Fruit fly (Drosophila melanogaster): ENCODE data around the gene rho-4.
A peak's percentile ranks its signal among the peaks of the same experiment; 100 is the strongest.

rho-4 gene

dm6 chrX:11601408-11601807, 1.8 kb downstream of the rho-4 start:
- TF ChIP-seq CG4496 (GFP tag; IDR thresholded peaks at IDR 0.05), result no peak
- TF ChIP-seq Ets98B (GFP tag; IDR thresholded peaks at IDR 0.05), result no peak
- no peak for TF ChIP-seq rn (GFP tag; IDR thresholded peaks at IDR 0.05)
- TF ChIP-seq CG10348 (GFP tag; IDR thresholded peaks at IDR 0.05), result no peak
- TF ChIP-seq CG12605 (GFP tag; IDR thresholded peaks at IDR 0.05), result 0 out of 2 replicates have a peak, but pooled peaks have one; percentile 22
- no peak for TF ChIP-seq CG17806 (tag; optimal IDR thresholded peaks at IDR 0.05)
- no peak for TF ChIP-seq Snoo (tag; optimal IDR thresholded peaks at IDR 0.05)
- TF ChIP-seq fd96Ca (GFP tag; IDR thresholded peaks at IDR 0.05), result no peak

dm6 chrX:11604094-11604493, 4.5 kb downstream of the rho-4 start, which contains the start of gene CG2533:
Gene CG2533, minus strand, starts transcription at chrX:11604194.
- TF ChIP-seq Pif1A (GFP tag; optimal IDR thresholded peaks at IDR 0.05) (no peak), CG17806 (tag; optimal IDR thresholded peaks at IDR 0.05) (no peak), CG9948 (tag; optimal IDR thresholded peaks at IDR 0.05) (no peak), CG13204 (GFP tag; optimal IDR thresholded peaks at IDR 0.05) (no peak), D1 (tag; optimal IDR thresholded peaks at IDR 0.05) (no peak), CG4496 (GFP tag; IDR thresholded peaks at IDR 0.05) (no peak), CG32121 (GFP tag; IDR thresholded peaks at IDR 0.05) (no peak), CG14655 (GFP tag; optimal IDR thresholded peaks at IDR 0.05) (no peak), gl (tag; optimal IDR thresholded peaks at IDR 0.05) (no peak), CG12605 (GFP tag; IDR thresholded peaks at IDR 0.05) (no peak), Snoo (tag; optimal IDR thresholded peaks at IDR 0.05) (no peak), Ets98B (GFP tag; IDR thresholded peaks at IDR 0.05) (no peak), Pif1B (GFP tag; optimal IDR thresholded peaks at IDR 0.05) (no peak), EcR (GFP tag; optimal IDR thresholded peaks at IDR 0.05) (no peak), CG10348 (GFP tag; IDR thresholded peaks at IDR 0.05) (no peak), CG8159 (tag; optimal IDR thresholded peaks at IDR 0.05) (no peak)

dm6 chrX:11611056-11611644, 11.5 kb downstream of the rho-4 start:
- peak; percentile 55 for TF ChIP-seq EcR (GFP tag; optimal IDR thresholded peaks at IDR 0.05)
- TF ChIP-seq CG10348 (GFP tag; IDR thresholded peaks at IDR 0.05), result no peak

- TF ChIP-seq Snoo (tag; optimal IDR thresholded peaks at IDR 0.05), result no peak
- TF ChIP-seq EcR (GFP tag; optimal IDR thresholded peaks at IDR 0.05), result no peak
- no peak for TF ChIP-seq CG34367 (tag; optimal IDR thresholded peaks at IDR 0.05)
- no peak for TF ChIP-seq CG32121 (GFP tag; IDR thresholded peaks at IDR 0.05)
- no peak for TF ChIP-seq CG10348 (GFP tag; IDR thresholded peaks at IDR 0.05)
- TF ChIP-seq D1 (tag; optimal IDR thresholded peaks at IDR 0.05), result no peak
- no peak for TF ChIP-seq rn (GFP tag; IDR thresholded peaks at IDR 0.05)
- TF ChIP-seq Pif1B (GFP tag; optimal IDR thresholded peaks at IDR 0.05), result no peak
Observed at dm6 chrX:11611645-11612079, 12.0 kb downstream of the rho-4 start, which contains the start of the genes CG2247 and CG1703. Gene CG2247, minus strand, starts transcription at chrX:11611652. Gene CG1703, plus strand, starts transcription at chrX:11611927.

- TF ChIP-seq CG12605 (GFP tag; IDR thresholded peaks at IDR 0.05) (no peak), CG34367 (tag; optimal IDR thresholded peaks at IDR 0.05) (peak; percentile 6), CG9948 (tag; optimal IDR thresholded peaks at IDR 0.05) (no peak), CG8159 (tag; optimal IDR thresholded peaks at IDR 0.05) (no peak), fd96Ca (GFP tag; IDR thresholded peaks at IDR 0.05) (no peak), CG13204 (GFP tag; optimal IDR thresholded peaks at IDR 0.05) (no peak), D1 (tag; optimal IDR thresholded peaks at IDR 0.05) (no peak), Pif1B (GFP tag; optimal IDR thresholded peaks at IDR 0.05) (no peak)
Observed at dm6 chrX:11615652-11616495, 16.2 kb downstream of the rho-4 start, which contains the start of the genes RPA3 and Met. Gene RPA3, minus strand, starts transcription at chrX:11615840. Gene Met, plus strand, starts transcription at chrX:11616124.

dm6 chrX:11616496-11616952, 16.9 kb downstream of the rho-4 start:
- TF ChIP-seq CG4496 (GFP tag; IDR thresholded peaks at IDR 0.05) (0 out of 3 replicates have a peak, but pooled peaks have one; percentile 33), CG10348 (GFP tag; IDR thresholded peaks at IDR 0.05) (no peak), CG17806 (tag; optimal IDR thresholded peaks at IDR 0.05) (no peak), gl (tag; optimal IDR thresholded peaks at IDR 0.05) (no peak), Ets98B (GFP tag; IDR thresholded peaks at IDR 0.05) (no peak; the same call in 1 of the 2 replicates), CG12605 (GFP tag; IDR thresholded peaks at IDR 0.05) (peak; percentile 44), D1 (tag; optimal IDR thresholded peaks at IDR 0.05) (no peak), Pif1B (GFP tag; optimal IDR thresholded peaks at IDR 0.05) (no peak), fd96Ca (GFP tag; IDR thresholded peaks at IDR 0.05) (no peak)

- TF ChIP-seq gl (tag; optimal IDR thresholded peaks at IDR 0.05) (no peak), CG8159 (tag; optimal IDR thresholded peaks at IDR 0.05) (no peak), CG12605 (GFP tag; IDR thresholded peaks at IDR 0.05) (no peak), CG15710 (tag; optimal IDR thresholded peaks at IDR 0.05) (no peak), rn (GFP tag; IDR thresholded peaks at IDR 0.05) (no peak), CG4496 (GFP tag; IDR thresholded peaks at IDR 0.05) (no peak), CG34367 (tag; optimal IDR thresholded peaks at IDR 0.05) (no peak), Ets98B (GFP tag; IDR thresholded peaks at IDR 0.05) (no peak), CG13204 (GFP tag; optimal IDR thresholded peaks at IDR 0.05) (no peak), Pif1A (GFP tag; optimal IDR thresholded peaks at IDR 0.05) (no peak), CG32121 (GFP tag; IDR thresholded peaks at IDR 0.05) (no peak)
Observed at dm6 chrX:11619617-11620016, 20.0 kb downstream of the rho-4 start.
